Fruit fly (Drosophila melanogaster) S2 (cell line): ENCODE measurements around the gene Con.

Source experiments
- CG8478 ChIP-seq: fragments of >200 bp; optimal IDR thresholded peaks from 2 replicates; lab custom pipeline; 2018
- CTCF ChIP-seq, 2 experiments: fragments of >200 bp; optimal IDR thresholded peaks; 2 replicates each; lab custom pipeline; 2018

dm6 chr3L:5096674-5097073 lies 17.8 kb upstream of the Con start:
- no peak for TF ChIP-seq CG8478 (lab: Kevin White, UChicago)
- no peak for TF ChIP-seq CTCF (optimal IDR thresholded peaks at IDR 0.05; lab: Kevin White, UChicago)
